Fruit fly (Drosophila melanogaster) whole organism, wandering third instar larva: ENCODE results near the gene betaTub97EF.

ENCODE experiments used
- Abd-B ChIP-seq: fragments of >200 bp; optimal IDR thresholded peaks from 2 replicates; lab custom pipeline; 2017; ENCODE audit warnings: missing biosample characterization, missing genetic modification characterization
- Dfd ChIP-seq: fragments of >200 bp; optimal IDR thresholded peaks from 2 replicates; lab custom pipeline; 2017; ENCODE audit warnings: missing biosample characterization, missing genetic modification characterization
- Hr78 ChIP-seq: fragments of >200 bp; optimal IDR thresholded peaks from 2 replicates; lab custom pipeline; 2017; ENCODE audit warnings: missing biosample characterization, missing genetic modification characterization
- Jra ChIP-seq: sonication (Bioruptor generic); optimal IDR thresholded peaks from 2 replicates; lab custom pipeline; 2016; ENCODE audit warnings: missing biosample characterization, missing genetic modification characterization
- Mio ChIP-seq: sonication (Bioruptor generic); optimal IDR thresholded peaks from 2 replicates; lab custom pipeline; 2016; ENCODE audit warnings: missing biosample characterization, missing genetic modification characterization
- N ChIP-seq: fragments of >200 bp; optimal IDR thresholded peaks from 2 replicates; lab custom pipeline; 2018; ENCODE audit warnings: missing biosample characterization, missing external identifiers, missing genetic modification characterization
- Vsx2 ChIP-seq: fragments of 200-300, 225-300 bp; sonication (Bioruptor generic); optimal IDR thresholded peaks from 2 replicates; lab custom pipeline; 2018; ENCODE audit warnings: missing biosample characterization, missing genetic modification characterization; ENCODE audit not compliant: partially characterized antibody
- br ChIP-seq: fragments of 200-800 bp; sonication (Bioruptor generic); optimal IDR thresholded peaks from 2 replicates; lab custom pipeline; 2016; ENCODE audit warnings: missing biosample characterization, missing genetic modification characterization
- pan ChIP-seq: fragments of >200 bp; optimal IDR thresholded peaks from 2 replicates; lab custom pipeline; 2017
- psq ChIP-seq: fragments of 200-800 bp; sonication (Bioruptor generic); optimal IDR thresholded peaks from 3 replicates; lab custom pipeline; 2017; ENCODE audit warnings: missing biosample characterization, mild to moderate bottlenecking, missing genetic modification characterization, moderate library complexity
- rgr ChIP-seq: fragments of 200-800 bp; sonication (Bioruptor generic); optimal IDR thresholded peaks from 3 replicates; lab custom pipeline; 2016; ENCODE audit warnings: missing biosample characterization, mild to moderate bottlenecking, missing genetic modification characterization

DNA sequence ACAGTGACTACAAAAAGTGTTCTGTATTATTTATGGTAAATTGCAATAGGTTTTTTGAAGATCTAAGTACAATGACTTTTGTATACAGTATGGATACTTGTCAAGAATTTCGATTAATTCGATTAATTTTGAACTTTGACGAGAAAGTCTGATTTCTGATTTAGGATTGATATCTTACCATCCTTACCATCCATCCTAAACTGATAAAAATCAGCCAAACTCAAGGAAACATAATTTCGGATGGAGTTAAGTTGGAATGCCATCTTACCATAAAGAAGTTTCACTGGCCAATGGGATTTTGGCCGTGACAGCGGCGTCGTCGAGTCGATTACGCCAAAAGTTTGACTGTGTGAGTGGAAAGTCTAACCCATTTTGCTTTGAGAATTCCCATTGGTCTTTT lies 2.5 kb upstream of the betaTub97EF start, which contains the start of gene CG4815:
- no peak for TF ChIP-seq Mio (GFP tag; lab: Kevin White, UChicago)
- TF ChIP-seq Dfd: no peak
- no peak for TF ChIP-seq pan (lab: Kevin White, UChicago)
- TF ChIP-seq br (GFP tag; lab: Kevin White, UChicago): no peak
- no peak for TF ChIP-seq N (GFP tag; lab: Kevin White, UChicago)
- TF ChIP-seq Jra (GFP tag; lab: Kevin White, UChicago): no peak
- no peak for TF ChIP-seq psq
- no peak for TF ChIP-seq Hr78 (GFP tag; lab: Kevin White, UChicago)
- no peak for TF ChIP-seq Abd-B (GFP tag; lab: Kevin White, UChicago)
- no peak for TF ChIP-seq Vsx2 (GFP tag; lab: Kevin White, UChicago)
- TF ChIP-seq rgr (GFP tag; lab: Kevin White, UChicago): no peak
